Fruit fly (Drosophila melanogaster) whole organism, pupa: ENCODE data around the gene Gnmt.

Source experiments
- CG10348 ChIP-seq: fragments of 200-800 bp; sonication (Bioruptor generic); IDR thresholded peaks from 2 replicates; pipeline ENCODE4 v1.3.6; 2022; ENCODE audit warnings: missing biosample characterization, missing genetic modification characterization
- CG12605 ChIP-seq: fragments of 200-800 bp; sonication (Bioruptor generic); IDR thresholded peaks from 2 replicates; pipeline ENCODE4 v1.3.6; 2022; ENCODE audit warnings: missing biosample characterization, missing genetic modification characterization
- CG13204 ChIP-seq: fragments of 200-800 bp; sonication (Bioruptor generic); optimal IDR thresholded peaks from 2 replicates; lab custom pipeline; 2018; ENCODE audit warnings: missing biosample characterization, mild to moderate bottlenecking, missing genetic modification characterization, moderate library complexity
- CG14655 ChIP-seq: fragments of 200-800 bp; sonication (Bioruptor generic); optimal IDR thresholded peaks from 3 replicates; lab custom pipeline; 2017; ENCODE audit warnings: mild to moderate bottlenecking, missing biosample characterization, missing genetic modification reagents, missing genetic modification characterization
- CG15710 ChIP-seq: fragments of 200-800 bp; sonication (Bioruptor generic); optimal IDR thresholded peaks from 2 replicates; lab custom pipeline; 2018; ENCODE audit warnings: missing biosample characterization, mild to moderate bottlenecking, missing genetic modification characterization, moderate library complexity
- CG17806 ChIP-seq: fragments of 200-800 bp; sonication (Bioruptor generic); optimal IDR thresholded peaks from 2 replicates; lab custom pipeline; 2018; ENCODE audit warnings: missing biosample characterization, mild to moderate bottlenecking, missing genetic modification characterization, moderate library complexity
- CG32121 ChIP-seq: fragments of 200-800 bp; sonication (Bioruptor generic); IDR thresholded peaks from 2 replicates; pipeline ENCODE4 v1.3.6; 2022; ENCODE audit warnings: missing biosample characterization, missing genetic modification characterization
- CG34367 ChIP-seq: fragments of 200-800 bp; sonication (Bioruptor generic); optimal IDR thresholded peaks from 2 replicates; lab custom pipeline; 2018; ENCODE audit warnings: missing biosample characterization, mild to moderate bottlenecking, missing genetic modification characterization
- CG4496 ChIP-seq: fragments of 200-800 bp; sonication (Bioruptor generic); IDR thresholded peaks from 3 replicates; pipeline ENCODE4 v1.3.6; 2022; ENCODE audit warnings: missing biosample characterization, missing genetic modification characterization
- CG8159 ChIP-seq: fragments of 200-800 bp; sonication (Bioruptor generic); optimal IDR thresholded peaks from 3 replicates; lab custom pipeline; 2018; ENCODE audit warnings: missing biosample characterization, mild to moderate bottlenecking, missing genetic modification characterization, moderate library complexity
- CG8301 ChIP-seq: fragments of 200-800 bp; sonication (Bioruptor generic); optimal IDR thresholded peaks from 2 replicates; lab custom pipeline; 2018; ENCODE audit warnings: missing biosample characterization, mild to moderate bottlenecking, missing genetic modification characterization
- CG9948 ChIP-seq: fragments of 200-800 bp; sonication (Bioruptor generic); optimal IDR thresholded peaks from 2 replicates; lab custom pipeline; 2018; ENCODE audit warnings: missing biosample characterization, mild to moderate bottlenecking, missing genetic modification characterization, moderate library complexity
- D1 ChIP-seq: fragments of 200-800 bp; sonication (Bioruptor generic); optimal IDR thresholded peaks from 2 replicates; lab custom pipeline; 2018; ENCODE audit warnings: missing biosample characterization, mild to moderate bottlenecking, missing genetic modification characterization, moderate library complexity
- EcR ChIP-seq: fragments of 200-800 bp; sonication (Bioruptor generic); optimal IDR thresholded peaks from 3 replicates; lab custom pipeline; 2019; ENCODE audit warnings: missing biosample characterization, missing genetic modification characterization, mild to moderate bottlenecking, moderate library complexity, missing genetic modification reagents
- Ets98B ChIP-seq: fragments of 200-800 bp; sonication (Bioruptor generic); IDR thresholded peaks from 2 replicates; pipeline ENCODE4 v1.3.6; 2022; ENCODE audit warnings: missing biosample characterization, missing genetic modification characterization
- Pif1A ChIP-seq: fragments of 200-800 bp; sonication (Bioruptor generic); optimal IDR thresholded peaks from 3 replicates; lab custom pipeline; 2016; ENCODE audit warnings: missing biosample characterization, missing genetic modification characterization
- Pif1B ChIP-seq: fragments of 200-800 bp; sonication (Bioruptor generic); optimal IDR thresholded peaks from 3 replicates; lab custom pipeline; 2016; ENCODE audit warnings: missing biosample characterization, missing genetic modification characterization
- Snoo ChIP-seq: fragments of 200-800 bp; sonication (Bioruptor generic); optimal IDR thresholded peaks from 3 replicates; lab custom pipeline; 2017; ENCODE audit warnings: missing biosample characterization, mild to moderate bottlenecking, missing genetic modification characterization, inconsistent platforms
- fd96Ca ChIP-seq: fragments of 200-800 bp; sonication (Bioruptor generic); IDR thresholded peaks from 3 replicates; pipeline ENCODE4 v1.3.6; 2022; ENCODE audit warnings: missing biosample characterization, missing genetic modification characterization
- gl ChIP-seq: fragments of 200-800 bp; sonication (Bioruptor generic); optimal IDR thresholded peaks from 2 replicates; lab custom pipeline; 2018; ENCODE audit warnings: missing biosample characterization, mild to moderate bottlenecking, missing genetic modification characterization
- rn ChIP-seq: fragments of 200-800 bp; sonication (Bioruptor generic); IDR thresholded peaks from 2 replicates; pipeline ENCODE4 v1.3.6; 2022; ENCODE audit warnings: missing biosample characterization, missing genetic modification characterization

The Gnmt gene

dm6 chr3R:12633059-12633458 is 41.3 kb upstream of the Gnmt start, which contains the start of gene CG18530:
CG18530 (plus strand) TSS chr3R:12633359.
- TF ChIP-seq CG10348 (GFP tag; lab: Robert Waterston, UW): no peak
- no peak for TF ChIP-seq CG12605 (GFP tag; lab: Robert Waterston, UW)
- TF ChIP-seq Pif1B: no peak
- no peak for TF ChIP-seq Snoo (tag; lab: Kevin White, UChicago)
- TF ChIP-seq D1 (tag; lab: Kevin White, UChicago): no peak
- no peak for TF ChIP-seq gl (tag; lab: Kevin White, UChicago)
- no peak for TF ChIP-seq CG34367
- no peak for TF ChIP-seq CG8301 (tag; lab: Kevin White, UChicago)
- no peak for TF ChIP-seq CG8159 (tag; lab: Kevin White, UChicago)
- TF ChIP-seq fd96Ca (GFP tag; lab: Robert Waterston, UW): no peak
- no peak for TF ChIP-seq CG9948 (tag; lab: Kevin White, UChicago)
- TF ChIP-seq CG32121 (GFP tag; lab: Robert Waterston, UW): no peak
- no peak for TF ChIP-seq Pif1A (GFP tag; lab: Kevin White, UChicago)
- TF ChIP-seq EcR: no peak
- no peak for TF ChIP-seq rn (GFP tag; lab: Robert Waterston, UW)

DNA sequence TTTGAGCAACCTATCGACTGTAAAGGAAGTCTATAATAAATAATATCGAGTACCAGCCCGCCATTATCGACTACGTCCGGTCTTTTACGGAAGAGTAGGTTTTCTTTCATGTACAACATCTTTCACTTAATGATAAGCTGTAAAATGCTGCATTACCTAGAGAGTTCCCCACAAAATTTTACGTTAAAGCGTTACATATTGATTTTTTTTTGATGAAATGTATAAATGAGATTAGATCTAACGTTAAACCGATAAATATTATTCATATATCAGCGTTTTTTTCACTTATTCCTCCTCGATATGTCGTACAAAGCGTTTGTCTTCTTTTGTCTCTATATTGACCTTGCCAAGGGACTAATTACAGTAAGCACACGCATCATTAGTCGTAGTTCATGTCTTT is 39.8 kb upstream of the Gnmt start, which contains the start of gene CG11598:
TSS of gene CG11598 (plus strand) at position 301 of the 400 bp plus-strand sequence.
- no peak for TF ChIP-seq CG9948 (tag; lab: Kevin White, UChicago)
- no peak for TF ChIP-seq Snoo (tag; lab: Kevin White, UChicago)
- TF ChIP-seq rn (GFP tag; lab: Robert Waterston, UW): no peak
- no peak for TF ChIP-seq CG10348 (GFP tag; lab: Robert Waterston, UW)
- TF ChIP-seq Pif1A (GFP tag; lab: Kevin White, UChicago): no peak
- TF ChIP-seq CG12605 (GFP tag; lab: Robert Waterston, UW): no peak
- TF ChIP-seq CG4496: no peak
- no peak for TF ChIP-seq D1 (tag; lab: Kevin White, UChicago)
- TF ChIP-seq CG15710 (tag; lab: Kevin White, UChicago): no peak
- TF ChIP-seq CG8301 (tag; lab: Kevin White, UChicago): no peak

DNA sequence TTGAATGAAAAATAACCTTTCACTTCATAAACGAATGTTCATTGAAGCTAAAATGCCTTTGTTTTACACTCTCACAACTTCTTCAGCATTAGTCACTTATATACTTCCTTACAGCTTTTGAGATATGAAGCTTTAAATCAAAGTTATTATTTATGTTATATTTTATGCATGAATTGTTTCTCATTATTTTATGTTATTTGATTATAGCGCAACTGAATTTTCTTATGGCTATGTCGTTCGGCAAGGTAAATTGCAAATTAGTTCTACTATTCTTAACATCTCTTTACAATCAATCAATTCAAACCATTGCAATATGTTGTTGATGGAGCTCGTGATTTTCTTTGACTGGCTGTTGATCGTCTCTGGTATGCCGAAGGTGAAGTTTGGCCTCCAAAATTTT is 38.2 kb upstream of the Gnmt start, which contains the start of gene CG11600:
TSS of gene CG11600 (plus strand) at position 301 of the 400 bp plus-strand sequence.
- TF ChIP-seq Pif1B (no peak), CG14655 (GFP tag; lab: Kevin White, UChicago) (no peak), gl (tag; lab: Kevin White, UChicago) (no peak), CG17806 (tag; lab: Kevin White, UChicago) (no peak), CG4496 (no peak), Ets98B (GFP tag; lab: Robert Waterston, UW) (no peak), fd96Ca (GFP tag; lab: Robert Waterston, UW) (no peak), rn (GFP tag; lab: Robert Waterston, UW) (no peak), CG8159 (tag; lab: Kevin White, UChicago) (no peak), Snoo (tag; lab: Kevin White, UChicago) (no peak)

DNA sequence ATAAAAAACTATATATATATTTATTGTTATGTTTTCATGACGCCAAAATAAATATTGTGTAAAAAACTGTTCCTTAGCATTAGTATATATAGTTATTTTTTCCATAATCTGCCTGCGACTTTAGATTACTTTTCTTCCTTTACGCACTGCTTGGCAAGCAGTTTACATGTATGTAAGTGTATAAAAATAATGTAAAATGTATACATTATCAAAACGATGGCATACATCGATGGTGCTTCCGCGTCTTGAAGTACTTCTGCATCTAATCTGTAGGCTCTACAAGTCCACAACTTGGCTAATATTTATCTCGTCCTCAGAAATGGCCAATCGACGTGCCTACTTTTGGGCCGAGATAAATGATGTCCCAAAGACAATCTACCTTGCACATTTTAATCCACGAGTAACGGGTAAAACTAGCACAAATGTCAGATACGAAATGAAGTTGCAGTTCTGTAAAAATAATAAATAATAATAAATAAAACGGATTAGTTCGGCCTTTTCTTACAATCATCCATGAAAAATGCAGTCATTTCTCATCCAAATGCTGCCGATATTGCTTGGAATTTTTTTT is 36.4 kb upstream of the Gnmt start, which contains the start of gene CG11608:
TSS of gene CG11608 (plus strand) at position 521 of the 571 bp plus-strand sequence.
- TF ChIP-seq CG14655 (GFP tag; lab: Kevin White, UChicago) (no peak), fd96Ca (GFP tag; lab: Robert Waterston, UW) (no peak), CG34367 (no peak), CG32121 (GFP tag; lab: Robert Waterston, UW) (no peak), CG12605 (GFP tag; lab: Robert Waterston, UW) (no peak), Pif1B (no peak), CG8159 (tag; lab: Kevin White, UChicago) (no peak), CG17806 (tag; lab: Kevin White, UChicago) (no peak), gl (tag; lab: Kevin White, UChicago) (no peak), D1 (tag; lab: Kevin White, UChicago) (no peak), CG13204 (no peak), CG10348 (GFP tag; lab: Robert Waterston, UW) (no peak), CG4496 (no peak), Pif1A (GFP tag; lab: Kevin White, UChicago) (no peak), rn (GFP tag; lab: Robert Waterston, UW) (no peak)

DNA sequence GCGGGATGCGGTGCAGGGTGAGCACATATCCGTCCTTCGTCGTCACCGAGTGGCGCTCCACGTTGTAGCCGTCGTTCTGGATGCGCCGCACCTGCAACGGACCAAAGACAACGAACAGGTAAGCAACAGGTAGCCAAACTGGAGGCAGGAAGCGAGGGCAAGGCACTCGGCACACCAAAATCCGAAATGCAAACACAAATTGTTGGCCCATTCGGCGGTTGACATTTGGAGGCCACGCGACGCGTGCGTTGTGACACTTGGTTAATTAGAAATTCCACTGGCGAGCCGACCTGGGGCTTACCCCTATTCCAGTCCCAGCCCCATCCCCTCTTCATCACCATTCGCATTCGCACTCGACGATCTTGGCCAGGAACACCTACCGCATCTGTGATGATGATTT is 32.8 kb upstream of the Gnmt start:
- TF ChIP-seq fd96Ca (GFP tag; lab: Robert Waterston, UW) (no peak), CG32121 (GFP tag; lab: Robert Waterston, UW) (no peak)

DNA sequence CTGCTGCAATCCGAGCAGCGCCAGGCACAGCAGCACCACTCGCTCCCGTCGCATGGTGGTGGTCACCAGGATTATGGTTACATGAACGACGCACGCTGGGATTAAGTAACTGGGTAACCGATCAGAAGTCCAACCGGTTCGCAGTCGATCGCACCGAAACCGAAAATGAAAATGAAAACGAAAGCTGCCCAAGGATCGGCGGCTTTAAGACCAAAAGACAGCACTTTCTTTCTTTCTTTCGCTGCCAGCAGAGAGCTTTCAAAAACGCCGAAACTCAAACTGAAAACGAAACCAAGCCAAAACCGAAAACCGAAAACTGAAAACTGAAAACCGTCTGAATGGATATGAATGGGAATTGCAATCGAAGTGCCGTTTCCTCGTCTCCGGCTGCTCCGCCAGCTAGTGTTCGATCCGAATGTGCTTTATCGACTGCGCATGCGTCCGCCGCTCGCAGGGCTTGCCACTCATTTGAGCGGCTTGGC is 32.3 kb upstream of the Gnmt start, which contains the start of gene CG6753:
TSS of gene CG6753 (minus strand) at position 432 of the 482 bp plus-strand sequence.
- no peak for TF ChIP-seq D1 (tag; lab: Kevin White, UChicago)
- no peak for TF ChIP-seq CG9948 (tag; lab: Kevin White, UChicago)
- TF ChIP-seq Pif1B: no peak
- no peak for TF ChIP-seq gl (tag; lab: Kevin White, UChicago)
- TF ChIP-seq Pif1A (GFP tag; lab: Kevin White, UChicago): no peak
- no peak for TF ChIP-seq rn (GFP tag; lab: Robert Waterston, UW)
- no peak for TF ChIP-seq CG34367
- no peak for TF ChIP-seq CG14655 (GFP tag; lab: Kevin White, UChicago)
- no peak for TF ChIP-seq CG8301 (tag; lab: Kevin White, UChicago)
- TF ChIP-seq CG32121 (GFP tag; lab: Robert Waterston, UW): no peak
- no peak for TF ChIP-seq CG8159 (tag; lab: Kevin White, UChicago)
- TF ChIP-seq Snoo (tag; lab: Kevin White, UChicago): no peak
- TF ChIP-seq Ets98B (GFP tag; lab: Robert Waterston, UW): no peak
- no peak for TF ChIP-seq CG17806 (tag; lab: Kevin White, UChicago)
